Fruit fly (Drosophila melanogaster) whole organism, wandering third instar larva: ENCODE measurements around the gene CG12321.

Source experiments
- Abd-B ChIP-seq: fragments of >200 bp; optimal IDR thresholded peaks from 2 replicates; lab custom pipeline; 2017; ENCODE audit warnings: missing biosample characterization, missing genetic modification characterization
- CG32264 ChIP-seq: fragments of 200-800 bp; sonication (Bioruptor generic); optimal IDR thresholded peaks from 2 replicates; lab custom pipeline; 2016; ENCODE audit warnings: missing biosample characterization, missing genetic modification characterization
- CG9705 ChIP-seq: fragments of 200-800 bp; sonication (Bioruptor generic); optimal IDR thresholded peaks from 2 replicates; lab custom pipeline; 2018; ENCODE audit warnings: missing biosample characterization, mild to moderate bottlenecking, missing genetic modification characterization
- CrebA ChIP-seq: fragments of 200-800 bp; sonication (Bioruptor generic); optimal IDR thresholded peaks from 2 replicates; lab custom pipeline; 2016; ENCODE audit warnings: missing biosample characterization, mild to moderate bottlenecking, missing genetic modification characterization, borderline replicate concordance
- Dfd ChIP-seq: fragments of >200 bp; optimal IDR thresholded peaks from 2 replicates; lab custom pipeline; 2017; ENCODE audit warnings: missing biosample characterization, missing genetic modification characterization
- Dif ChIP-seq: fragments of 200-275, 200-300 bp; sonication (Bioruptor generic); optimal IDR thresholded peaks from 2 replicates; lab custom pipeline; 2018; ENCODE audit warnings: missing biosample characterization, missing genetic modification characterization; ENCODE audit not compliant: partially characterized antibody
- GATAd ChIP-seq: sonication (Bioruptor generic); optimal IDR thresholded peaks from 2 replicates; lab custom pipeline; 2016; ENCODE audit warnings: missing biosample characterization, missing genetic modification characterization
- HLH106 ChIP-seq: fragments of 200-800 bp; optimal IDR thresholded peaks from 3 replicates; lab custom pipeline; 2019; ENCODE audit warnings: missing biosample characterization, mild to moderate bottlenecking, missing genetic modification characterization, moderate library complexity
- Hnf4 ChIP-seq: fragments of 200-800 bp; sonication (Bioruptor generic); optimal IDR thresholded peaks from 2 replicates; lab custom pipeline; 2016; ENCODE audit warnings: missing biosample characterization, mild to moderate bottlenecking, missing genetic modification characterization
- Hr78 ChIP-seq: fragments of >200 bp; optimal IDR thresholded peaks from 2 replicates; lab custom pipeline; 2017; ENCODE audit warnings: missing biosample characterization, missing genetic modification characterization
- Hr83 ChIP-seq: fragments of 200-300 bp; sonication (Bioruptor generic); optimal IDR thresholded peaks from 2 replicates; lab custom pipeline; 2016; ENCODE audit warnings: missing biosample characterization, mild to moderate bottlenecking, missing genetic modification characterization, moderate library complexity; ENCODE audit not compliant: poor library complexity, severe bottlenecking
- Jra ChIP-seq: sonication (Bioruptor generic); optimal IDR thresholded peaks from 2 replicates; lab custom pipeline; 2016; ENCODE audit warnings: missing biosample characterization, missing genetic modification characterization
- Mio ChIP-seq: sonication (Bioruptor generic); optimal IDR thresholded peaks from 2 replicates; lab custom pipeline; 2016; ENCODE audit warnings: missing biosample characterization, missing genetic modification characterization
- Myc ChIP-seq: fragments of >200 bp; optimal IDR thresholded peaks from 2 replicates; lab custom pipeline; 2017
- N ChIP-seq: fragments of >200 bp; optimal IDR thresholded peaks from 2 replicates; lab custom pipeline; 2018; ENCODE audit warnings: missing biosample characterization, missing external identifiers, missing genetic modification characterization
- OdsH ChIP-seq: fragments of 200-800 bp; sonication (Bioruptor generic); optimal IDR thresholded peaks from 2 replicates; lab custom pipeline; 2016; ENCODE audit warnings: missing biosample characterization, mild to moderate bottlenecking, missing genetic modification characterization
- Rel ChIP-seq, 2 experiments: fragments of 200-800 bp; sonication (Bioruptor generic) in 1 of 2; optimal IDR thresholded peaks; 2 replicates in 1 of 2; 3 replicates in 1 of 2; lab custom pipeline; 2016 to 2019; ENCODE audit warnings: mild to moderate bottlenecking in 2 of 2, missing biosample characterization in 2 of 2, missing genetic modification characterization in 2 of 2, moderate library complexity in 1 of 2
- Sp1 ChIP-seq: fragments of 200-800 bp; sonication (Bioruptor generic); optimal IDR thresholded peaks from 3 replicates; lab custom pipeline; 2019; ENCODE audit warnings: missing biosample characterization, mild to moderate bottlenecking, missing genetic modification characterization, moderate library complexity
- Vsx2 ChIP-seq: fragments of 200-300, 225-300 bp; sonication (Bioruptor generic); optimal IDR thresholded peaks from 2 replicates; lab custom pipeline; 2018; ENCODE audit warnings: missing biosample characterization, missing genetic modification characterization; ENCODE audit not compliant: partially characterized antibody
- br ChIP-seq: fragments of 200-800 bp; sonication (Bioruptor generic); optimal IDR thresholded peaks from 2 replicates; lab custom pipeline; 2016; ENCODE audit warnings: missing biosample characterization, missing genetic modification characterization
- brk ChIP-seq: fragments of 200-800 bp; sonication (Bioruptor generic); optimal IDR thresholded peaks from 2 replicates; lab custom pipeline; 2016; ENCODE audit warnings: missing biosample characterization, mild to moderate bottlenecking, missing genetic modification characterization
- dl ChIP-seq, 2 experiments: fragments of 175-275, 200-275 bp in 1 of 2; fragments of 200-275 bp in 1 of 2; sonication (Bioruptor generic); optimal IDR thresholded peaks; lab custom pipeline; 2018; ENCODE audit warnings: mild to moderate bottlenecking in 2 of 2, missing biosample characterization in 2 of 2, missing genetic modification characterization in 2 of 2, moderate library complexity in 2 of 2; ENCODE audit not compliant: partially characterized antibody in 2 of 2, insufficient read depth in 1 of 2
- dmrt93B ChIP-seq: fragments of 200-800 bp; sonication (Bioruptor generic); optimal IDR thresholded peaks from 2 replicates; lab custom pipeline; 2018; ENCODE audit warnings: missing biosample characterization, mild to moderate bottlenecking, missing genetic modification characterization
- dsf ChIP-seq: sonication (Bioruptor generic); optimal IDR thresholded peaks from 2 replicates; lab custom pipeline; 2016; ENCODE audit warnings: missing biosample characterization, missing genetic modification characterization, borderline replicate concordance
- ey ChIP-seq: fragments of 200-800 bp; sonication (Bioruptor generic); optimal IDR thresholded peaks from 2 replicates; lab custom pipeline; 2016; ENCODE audit warnings: missing biosample characterization, missing genetic modification characterization
- foxo ChIP-seq, 2 experiments: fragments of 200-800 bp; sonication (Bioruptor generic); optimal IDR thresholded peaks; 2 replicates in 1 of 2; 3 replicates in 1 of 2; lab custom pipeline; 2016 to 2017; ENCODE audit warnings: missing biosample characterization in 2 of 2, missing genetic modification characterization in 2 of 2
- fru ChIP-seq: fragments of 200-800 bp; sonication (Bioruptor generic); optimal IDR thresholded peaks from 3 replicates; lab custom pipeline; 2016; ENCODE audit warnings: missing biosample characterization, mild to moderate bottlenecking, missing genetic modification characterization
- h ChIP-seq: fragments of 200-800 bp; sonication (Bioruptor generic); optimal IDR thresholded peaks from 3 replicates; lab custom pipeline; 2016; ENCODE audit warnings: missing biosample characterization, mild to moderate bottlenecking, missing genetic modification characterization
- jim ChIP-seq: fragments of 175-275, 200-325 bp; sonication (Bioruptor generic); optimal IDR thresholded peaks from 2 replicates; lab custom pipeline; 2016; ENCODE audit warnings: missing biosample characterization, mild to moderate bottlenecking, missing genetic modification characterization
- lola ChIP-seq: fragments of >200 bp; optimal IDR thresholded peaks from 2 replicates; lab custom pipeline; 2017; ENCODE audit warnings: missing biosample characterization, missing genetic modification characterization
- pan ChIP-seq: fragments of >200 bp; optimal IDR thresholded peaks from 2 replicates; lab custom pipeline; 2017
- psq ChIP-seq: fragments of 200-800 bp; sonication (Bioruptor generic); optimal IDR thresholded peaks from 3 replicates; lab custom pipeline; 2017; ENCODE audit warnings: missing biosample characterization, mild to moderate bottlenecking, missing genetic modification characterization, moderate library complexity
- rgr ChIP-seq: fragments of 200-800 bp; sonication (Bioruptor generic); optimal IDR thresholded peaks from 3 replicates; lab custom pipeline; 2016; ENCODE audit warnings: missing biosample characterization, mild to moderate bottlenecking, missing genetic modification characterization
- sage ChIP-seq: fragments of 200-800 bp; sonication (Bioruptor generic); optimal IDR thresholded peaks from 2 replicates; lab custom pipeline; 2016; ENCODE audit warnings: missing biosample characterization, mild to moderate bottlenecking, missing genetic modification characterization
- sv ChIP-seq: fragments of 200-800 bp; sonication (Bioruptor generic); optimal IDR thresholded peaks from 3 replicates; lab custom pipeline; 2016; ENCODE audit warnings: missing biosample characterization, missing genetic modification characterization
- tai ChIP-seq: sonication (Bioruptor generic); optimal IDR thresholded peaks from 2 replicates; lab custom pipeline; 2016; ENCODE audit warnings: missing biosample characterization, missing genetic modification characterization
- usp ChIP-seq: fragments of >200 bp; optimal IDR thresholded peaks from 2 replicates; lab custom pipeline; 2017; ENCODE audit warnings: missing biosample characterization, missing genetic modification characterization
- woc ChIP-seq: sonication (Bioruptor generic); optimal IDR thresholded peaks from 2 replicates; lab custom pipeline; 2016; ENCODE audit warnings: missing biosample characterization, mild to moderate bottlenecking, missing genetic modification characterization

The CG12321 gene

dm6 chr3R:18195295-18195694 lies 6.8 kb upstream of the CG12321 start:
- TF ChIP-seq br (no peak), psq (GFP tag; lab: Kevin White, UChicago) (no peak), Dfd (peak; percentile 97)

- no peak for TF ChIP-seq Hr83 (GFP tag; lab: Kevin White, UChicago)
- no peak for TF ChIP-seq woc (GFP tag; lab: Kevin White, UChicago)
- no peak for TF ChIP-seq Hr78 (GFP tag; lab: Kevin White, UChicago)
Observed at dm6 chr3R:18191867-18192266, 3.4 kb upstream of the CG12321 start, which contains the start of gene CG14313. Gene CG14313, minus strand, starts transcription at chr3R:18191967.

- peak; percentile 44 for TF ChIP-seq GATAd (GFP tag; lab: Kevin White, UChicago)
- TF ChIP-seq sv (GFP tag; lab: Kevin White, UChicago) = peak; percentile 57
- no peak for TF ChIP-seq Dif
- TF ChIP-seq tai (GFP tag; lab: Kevin White, UChicago) = no peak
- TF ChIP-seq HLH106 (tag; lab: Kevin White, UChicago) = peak; percentile 70
- TF ChIP-seq Vsx2 = no peak
- peak; percentile 74 for TF ChIP-seq ey
- TF ChIP-seq Rel (GFP tag; optimal IDR thresholded peaks at IDR 0.05; lab: Kevin White, UChicago) = no peak
- peak; percentile 24 for TF ChIP-seq Rel (tag; optimal IDR thresholded peaks at IDR 0.05; lab: Kevin White, UChicago)
- TF ChIP-seq sage = no peak
- no peak for TF ChIP-seq jim
- no peak for TF ChIP-seq Dfd
- peak; percentile 3 for TF ChIP-seq Hr83 (GFP tag; lab: Kevin White, UChicago)
- no peak for TF ChIP-seq CG32264 (GFP tag; lab: Kevin White, UChicago)
- no peak for TF ChIP-seq pan (lab: Kevin White, UChicago)
- TF ChIP-seq Jra (GFP tag; lab: Kevin White, UChicago) = peak; percentile 65
- no peak for TF ChIP-seq dmrt93B (GFP tag; lab: Kevin White, UChicago)
- no peak for TF ChIP-seq Abd-B (GFP tag; lab: Kevin White, UChicago)
- no peak for TF ChIP-seq CrebA
- TF ChIP-seq psq (GFP tag; lab: Kevin White, UChicago) = peak; percentile 97
- peak; percentile 76 for TF ChIP-seq OdsH (GFP tag; lab: Kevin White, UChicago)
- TF ChIP-seq CG9705 (GFP tag; lab: Kevin White, UChicago) = peak; percentile 47
- TF ChIP-seq dl (GFP tag; optimal IDR thresholded peaks at IDR 0.05; lab: Kevin White, UChicago; ENCODE audit: insufficient read depth in 1 of 2, partially characterized antibody in 2 of 2) = no peak
- TF ChIP-seq usp (GFP tag; lab: Kevin White, UChicago) = no peak
- peak in 1 of 2 experiments; percentile 77 for TF ChIP-seq foxo (GFP tag; optimal IDR thresholded peaks at IDR 0.05; lab: Kevin White, UChicago)
- TF ChIP-seq Myc (lab: Kevin White, UChicago) = no peak
- no peak for TF ChIP-seq Hnf4 (GFP tag; lab: Kevin White, UChicago)
- peak; percentile 50 for TF ChIP-seq dsf (GFP tag; lab: Kevin White, UChicago)
- peak; percentile 92 for TF ChIP-seq h
- TF ChIP-seq woc (GFP tag; lab: Kevin White, UChicago) = no peak
- no peak for TF ChIP-seq Mio (GFP tag; lab: Kevin White, UChicago)
- TF ChIP-seq fru (GFP tag; lab: Kevin White, UChicago) = peak; percentile 70
- TF ChIP-seq Hr78 (GFP tag; lab: Kevin White, UChicago) = no peak
- TF ChIP-seq Sp1 = peak; percentile 65
- no peak for TF ChIP-seq brk (GFP tag; lab: Kevin White, UChicago)
- TF ChIP-seq rgr (GFP tag; lab: Kevin White, UChicago) = peak; percentile 81
- TF ChIP-seq N (GFP tag; lab: Kevin White, UChicago) = no peak
- TF ChIP-seq lola (GFP tag; lab: Kevin White, UChicago) = no peak
- peak; percentile 56 for TF ChIP-seq br
Observed at dm6 chr3R:18185385-18185784, 3.1 kb downstream of the CG12321 start, which contains the start of the genes Arp5 and CG7208. Gene Arp5, plus strand, starts transcription at chr3R:18185498. Gene CG7208, minus strand, starts transcription at chr3R:18185715.
